Worm (Caenorhabditis elegans) whole organism, early embryonic: ENCODE data around the gene dyc-1.

ENCODE experiments used
- F13C5.2 ChIP-seq: sonication (generic microtip); optimal IDR thresholded peaks from 2 replicates; lab custom pipeline; 2017; ENCODE audit warnings: mild to moderate bottlenecking, missing genetic modification characterization, inconsistent platforms, missing compliant biosample characterization
- flt-1 ChIP-seq: fragments of 200-800 bp; sonication (Bioruptor generic); IDR thresholded peaks from 2 replicates; pipeline ENCODE4 v1.3.6; 2022; ENCODE audit warnings: missing genetic modification characterization, missing compliant biosample characterization
- pes-1 ChIP-seq: fragments of 200-800 bp; sonication (Bioruptor generic); IDR thresholded peaks from 2 replicates; pipeline ENCODE4 v1.3.6; 2022; ENCODE audit warnings: missing genetic modification reagents, missing genetic modification characterization, missing compliant biosample characterization

DNA sequence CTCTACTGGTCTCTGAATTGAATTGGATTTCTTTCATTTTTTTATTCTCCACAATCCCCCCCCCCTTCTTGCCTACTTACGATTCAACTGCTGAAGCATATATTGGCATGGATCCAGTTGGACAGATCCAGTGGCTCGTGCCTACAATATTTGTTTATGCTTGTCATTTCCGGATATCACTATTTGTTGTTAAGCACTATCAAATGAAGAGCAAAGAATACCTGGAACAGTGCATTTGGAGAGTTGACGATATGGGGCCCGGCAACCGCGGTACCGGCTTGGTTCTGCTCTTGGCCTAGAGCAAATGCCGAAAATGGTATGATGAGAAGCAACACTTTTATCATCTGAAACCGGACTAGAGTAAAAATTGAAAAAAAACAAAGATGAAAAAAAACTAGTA, 18.3 kb downstream of the dyc-1 start, which contains the start of gene lgc-21:
- TF ChIP-seq flt-1 (GFP tag; lab: Robert Waterston, UW), result no peak
- TF ChIP-seq pes-1 (GFP tag; lab: Robert Waterston, UW), result no peak
- TF ChIP-seq F13C5.2 (tag; lab: Kevin White, UChicago), result no peak
